Fruit fly (Drosophila melanogaster) whole organism, embryonic: Measurements from ENCODE around the gene cue.

Source experiments
- Aef1 ChIP-seq: fragments of 200-800 bp; sonication (Bioruptor generic); IDR thresholded peaks from 3 replicates; pipeline ENCODE4 v1.3.6; 2022; ENCODE audit warnings: missing biosample characterization, missing genetic modification characterization
- Atf6 ChIP-seq: fragments of 200-800 bp; sonication (Bioruptor generic); IDR thresholded peaks from 2 replicates; pipeline ENCODE4 v1.3.6; 2022; ENCODE audit warnings: missing biosample characterization, missing genetic modification characterization
- BtbVII ChIP-seq: fragments of 200-800 bp; sonication (Bioruptor generic); optimal IDR thresholded peaks from 3 replicates; lab custom pipeline; 2017; ENCODE audit warnings: missing biosample characterization, mild to moderate bottlenecking, missing genetic modification characterization
- CG11504 ChIP-seq: fragments of 200-800 bp; sonication (Bioruptor generic); optimal IDR thresholded peaks from 3 replicates; lab custom pipeline; 2019; ENCODE audit warnings: missing biosample characterization, mild to moderate bottlenecking, missing genetic modification characterization, moderate library complexity
- CG11696 ChIP-seq: fragments of 200-800 bp; sonication (Bioruptor generic); IDR thresholded peaks from 2 replicates; pipeline ENCODE4 v1.3.6; 2022; ENCODE audit warnings: missing biosample characterization, missing genetic modification characterization
- CG12071 ChIP-seq: fragments of 200-800 bp; sonication (Bioruptor generic); optimal IDR thresholded peaks from 3 replicates; lab custom pipeline; 2018; ENCODE audit warnings: missing biosample characterization, mild to moderate bottlenecking, missing genetic modification characterization
- CG1233 ChIP-seq: fragments of 200-800 bp; sonication (Bioruptor generic); optimal IDR thresholded peaks from 4 replicates; lab custom pipeline; 2018; ENCODE audit warnings: missing biosample characterization, mild to moderate bottlenecking, missing genetic modification characterization
- CG12744 ChIP-seq: fragments of 200-800 bp; sonication (Bioruptor generic); optimal IDR thresholded peaks from 2 replicates; lab custom pipeline; 2016; ENCODE audit warnings: missing biosample characterization, missing genetic modification characterization
- CG14860 ChIP-seq: fragments of 200-800 bp; sonication (Bioruptor generic); IDR thresholded peaks from 3 replicates; pipeline ENCODE4 v1.3.6; 2022; ENCODE audit warnings: missing biosample characterization, missing genetic modification characterization; ENCODE audit not compliant: partially characterized antibody
- CG16779 ChIP-seq: fragments of 200-800 bp; sonication (Bioruptor generic); IDR thresholded peaks from 2 replicates; pipeline ENCODE4 v1.3.6; 2022; ENCODE audit warnings: missing biosample characterization, missing genetic modification characterization
- CG16813 ChIP-seq: fragments of 200-800 bp; sonication (Bioruptor generic); IDR thresholded peaks from 3 replicates; pipeline ENCODE4 v1.3.6; 2022; ENCODE audit warnings: missing biosample characterization, missing genetic modification characterization; ENCODE audit not compliant: partially characterized antibody
- CG17912 ChIP-seq: fragments of 200-800 bp; sonication (Bioruptor generic); optimal IDR thresholded peaks from 2 replicates; lab custom pipeline; 2018; ENCODE audit warnings: missing biosample characterization, mild to moderate bottlenecking, missing genetic modification characterization
- CG18262 ChIP-seq: fragments of 200-800 bp; optimal IDR thresholded peaks from 3 replicates; lab custom pipeline; 2019; ENCODE audit warnings: missing biosample characterization, mild to moderate bottlenecking, missing genetic modification characterization, moderate library complexity
- CG1832 ChIP-seq: fragments of 200-800 bp; sonication (Bioruptor generic); optimal IDR thresholded peaks from 2 replicates; lab custom pipeline; 2017; ENCODE audit warnings: missing biosample characterization, mild to moderate bottlenecking, missing genetic modification characterization, inconsistent platforms
- CG2116 ChIP-seq: fragments of 200-800 bp; sonication (Bioruptor generic); optimal IDR thresholded peaks from 3 replicates; lab custom pipeline; 2018; ENCODE audit warnings: missing biosample characterization, mild to moderate bottlenecking, missing genetic modification characterization
- CG3163 ChIP-seq: fragments of 200-800 bp; sonication (Bioruptor generic); optimal IDR thresholded peaks from 3 replicates; lab custom pipeline; 2016; ENCODE audit warnings: missing biosample characterization, missing genetic modification characterization
- CG3281 ChIP-seq: fragments of 200-800 bp; sonication (Bioruptor generic); optimal IDR thresholded peaks from 3 replicates; lab custom pipeline; 2017; ENCODE audit warnings: missing biosample characterization, mild to moderate bottlenecking, missing genetic modification characterization
- CG3407 ChIP-seq: fragments of 200-800 bp; sonication (Bioruptor generic); optimal IDR thresholded peaks from 2 replicates; lab custom pipeline; 2018; ENCODE audit warnings: missing biosample characterization, mild to moderate bottlenecking, missing genetic modification characterization
- CG3847 ChIP-seq: fragments of 200-800 bp; sonication (Bioruptor generic); IDR thresholded peaks from 2 replicates; pipeline ENCODE4 v1.3.6; 2022; ENCODE audit warnings: missing biosample characterization, missing genetic modification characterization
- CG5245 ChIP-seq: fragments of 200-800 bp; sonication (Bioruptor generic); optimal IDR thresholded peaks from 3 replicates; lab custom pipeline; 2016; ENCODE audit warnings: missing biosample characterization, missing genetic modification characterization
- CG7357 ChIP-seq: fragments of 200-800 bp; sonication (Bioruptor generic); IDR thresholded peaks from 3 replicates; pipeline ENCODE4 v1.3.6; 2022; ENCODE audit warnings: missing biosample characterization, missing genetic modification characterization
- Dbx ChIP-seq: fragments of 200-800 bp; sonication (Bioruptor generic); IDR thresholded peaks from 3 replicates; pipeline ENCODE4 v1.3.6; 2022; ENCODE audit warnings: missing biosample characterization, missing genetic modification characterization
- Dp ChIP-seq: fragments of 200-800 bp; sonication (Bioruptor generic); optimal IDR thresholded peaks from 2 replicates; lab custom pipeline; 2018; ENCODE audit warnings: missing biosample characterization, mild to moderate bottlenecking, missing genetic modification characterization, moderate library complexity
- GATAe ChIP-seq: fragments of 200-800 bp; sonication (Bioruptor generic); conservative IDR thresholded peaks from 2 replicates; pipeline ENCODE4 v1.3.6; 2022; ENCODE audit warnings: missing biosample characterization, missing genetic modification characterization
- Gsc ChIP-seq: fragments of 200-800 bp; sonication (Bioruptor generic); IDR thresholded peaks from 2 replicates; pipeline ENCODE4 v1.3.6; 2022; ENCODE audit warnings: missing biosample characterization, missing genetic modification characterization
- Gug ChIP-seq: fragments of 200-800 bp; sonication (Bioruptor generic); IDR thresholded peaks from 4 replicates; pipeline ENCODE4 v1.3.6; 2022; ENCODE audit warnings: missing biosample characterization, missing genetic modification characterization
- HLH3B ChIP-seq: fragments of 200-800 bp; sonication (Bioruptor generic); IDR thresholded peaks from 2 replicates; pipeline ENCODE4 v1.3.6; 2022; ENCODE audit warnings: missing biosample characterization, missing genetic modification characterization
- HmgD ChIP-seq: fragments of 200-800 bp; sonication (Bioruptor generic); optimal IDR thresholded peaks from 3 replicates; lab custom pipeline; 2016; ENCODE audit warnings: missing biosample characterization, missing genetic modification characterization
- MESR4 ChIP-seq: fragments of 200-800 bp; sonication (Bioruptor generic); optimal IDR thresholded peaks from 2 replicates; lab custom pipeline; 2018; ENCODE audit warnings: missing biosample characterization, mild to moderate bottlenecking, missing genetic modification characterization, moderate library complexity
- MTF-1 ChIP-seq: fragments of 200-800 bp; sonication (Bioruptor generic); optimal IDR thresholded peaks from 2 replicates; lab custom pipeline; 2018; ENCODE audit warnings: missing biosample characterization, mild to moderate bottlenecking, missing genetic modification characterization, borderline replicate concordance
- NK7.1 ChIP-seq: fragments of 200-800 bp; sonication (Bioruptor generic); optimal IDR thresholded peaks from 3 replicates; lab custom pipeline; 2016; ENCODE audit warnings: missing biosample characterization, missing genetic modification characterization
- Oaz ChIP-seq: fragments of 200-800 bp; sonication (Bioruptor generic); IDR thresholded peaks from 2 replicates; pipeline ENCODE4 v1.3.6; 2022; ENCODE audit warnings: missing biosample characterization, missing genetic modification characterization
- Rx ChIP-seq: fragments of 200-800 bp; sonication (Bioruptor generic); IDR thresholded peaks from 2 replicates; pipeline ENCODE4 v1.3.6; 2022; ENCODE audit warnings: missing biosample characterization, missing genetic modification characterization
- Tbp ChIP-seq: fragments of >200 bp; optimal IDR thresholded peaks from 2 replicates; lab custom pipeline; 2018; ENCODE audit warnings: missing biosample characterization, missing genetic modification characterization
- al ChIP-seq: fragments of 200-800 bp; sonication (Bioruptor generic); IDR thresholded peaks from 2 replicates; pipeline ENCODE4 v1.3.6; 2022; ENCODE audit warnings: missing biosample characterization, missing genetic modification characterization
- amos ChIP-seq: fragments of 200-800 bp; sonication (Bioruptor generic); IDR thresholded peaks from 2 replicates; pipeline ENCODE4 v1.3.6; 2022; ENCODE audit warnings: missing biosample characterization, missing genetic modification characterization; ENCODE audit not compliant: partially characterized antibody
- ash1 ChIP-seq: fragments of 200-800 bp; sonication (Bioruptor generic); optimal IDR thresholded peaks from 2 replicates; lab custom pipeline; 2018; ENCODE audit warnings: missing biosample characterization, mild to moderate bottlenecking, missing genetic modification characterization
- disco-r ChIP-seq: fragments of 200-800 bp; sonication (Bioruptor generic); optimal IDR thresholded peaks from 2 replicates; lab custom pipeline; 2016; ENCODE audit warnings: missing biosample characterization, missing genetic modification characterization
- dysf ChIP-seq: fragments of 200-800 bp; sonication (Bioruptor generic); IDR thresholded peaks from 3 replicates; pipeline ENCODE4 v1.3.6; 2022; ENCODE audit warnings: missing biosample characterization, missing genetic modification characterization
- ftz-f1 ChIP-seq: fragments of 200-800 bp; sonication (Bioruptor generic); optimal IDR thresholded peaks from 2 replicates; lab custom pipeline; 2016; ENCODE audit warnings: missing biosample characterization, missing genetic modification characterization
- gcm2 ChIP-seq: fragments of 200-800 bp; sonication (Bioruptor generic); optimal IDR thresholded peaks from 2 replicates; lab custom pipeline; 2016; ENCODE audit warnings: missing biosample characterization, missing genetic modification characterization
- gsb ChIP-seq: fragments of 200-800 bp; sonication (Bioruptor generic); IDR thresholded peaks from 2 replicates; pipeline ENCODE4 v1.3.6; 2022; ENCODE audit warnings: missing biosample characterization, missing genetic modification characterization
- jigr1 ChIP-seq: fragments of 200-800 bp; sonication (Bioruptor generic); IDR thresholded peaks from 3 replicates; pipeline ENCODE4 v1.3.6; 2022; ENCODE audit warnings: missing biosample characterization, missing genetic modification characterization
- onecut ChIP-seq: fragments of 200-800 bp; sonication (Bioruptor generic); IDR thresholded peaks from 2 replicates; pipeline ENCODE4 v1.3.6; 2022; ENCODE audit warnings: missing biosample characterization, missing genetic modification characterization
- org-1 ChIP-seq: fragments of 200-800 bp; sonication (Bioruptor generic); optimal IDR thresholded peaks from 2 replicates; lab custom pipeline; 2017; ENCODE audit warnings: missing biosample characterization, missing genetic modification characterization
- ro ChIP-seq: fragments of 200-800 bp; sonication (Bioruptor generic); IDR thresholded peaks from 2 replicates; pipeline ENCODE4 v1.3.6; 2022; ENCODE audit warnings: missing biosample characterization, missing genetic modification characterization
- sob ChIP-seq: fragments of 200-800 bp; sonication (Bioruptor generic); IDR thresholded peaks from 2 replicates; pipeline ENCODE4 v1.3.6; 2022; ENCODE audit warnings: missing biosample characterization, missing genetic modification characterization
- sug ChIP-seq: fragments of 200-800 bp; optimal IDR thresholded peaks from 2 replicates; lab custom pipeline; 2019; ENCODE audit warnings: missing biosample characterization, mild to moderate bottlenecking, missing genetic modification characterization, moderate library complexity
- twi ChIP-seq: fragments of 200-800 bp; optimal IDR thresholded peaks from 2 replicates; lab custom pipeline; 2019; ENCODE audit warnings: missing biosample characterization, mild to moderate bottlenecking, missing genetic modification characterization, moderate library complexity
- wek ChIP-seq: fragments of 200-800 bp; sonication (Bioruptor generic); optimal IDR thresholded peaks from 3 replicates; lab custom pipeline; 2018; ENCODE audit warnings: missing biosample characterization, mild to moderate bottlenecking, missing genetic modification characterization, moderate library complexity
- zfh2 ChIP-seq: fragments of 200-800 bp; sonication (Bioruptor generic); optimal IDR thresholded peaks from 2 replicates; lab custom pipeline; 2016; ENCODE audit warnings: missing biosample characterization, missing genetic modification characterization

The cue gene

dm6 chr3L:1558178-1558788 is 41.2 kb upstream of the cue start, which contains the start of the genes Pex10 and CG12099 (continued):
- TF ChIP-seq CG7357 (GFP tag; lab: Robert Waterston, UW), result peak; percentile 80
- TF ChIP-seq gsb (GFP tag; lab: Robert Waterston, UW), result peak; percentile 72
- TF ChIP-seq CG11504 (tag; lab: Kevin White, UChicago), result no peak
- peak; percentile 91 for TF ChIP-seq Atf6 (GFP tag; lab: Robert Waterston, UW)
- TF ChIP-seq gcm2 (GFP tag; lab: Kevin White, UChicago), result no peak
- TF ChIP-seq CG18262 (tag; lab: Kevin White, UChicago), result peak; percentile 85
- peak; percentile 85 for TF ChIP-seq CG2116 (GFP tag; lab: Kevin White, UChicago)
- no peak for TF ChIP-seq Tbp
- peak; percentile 75 for TF ChIP-seq onecut
- TF ChIP-seq org-1 (GFP tag; lab: Kevin White, UChicago), result peak; percentile 66
- peak; percentile 46 for TF ChIP-seq CG17912 (GFP tag; lab: Kevin White, UChicago)
- TF ChIP-seq twi (tag; lab: Kevin White, UChicago), result peak; percentile 83
- TF ChIP-seq MESR4 (GFP tag; lab: Kevin White, UChicago), result peak; percentile 95
- TF ChIP-seq zfh2 (GFP tag; lab: Kevin White, UChicago), result peak; percentile 82
- peak; percentile 92 for TF ChIP-seq dysf (GFP tag; lab: Robert Waterston, UW)
- TF ChIP-seq MTF-1, result no peak
- TF ChIP-seq Gsc (GFP tag; lab: Robert Waterston, UW), result peak; percentile 68
- peak; percentile 91 for TF ChIP-seq Aef1
- TF ChIP-seq BtbVII (GFP tag; lab: Kevin White, UChicago), result peak; percentile 78
- TF ChIP-seq ftz-f1, result peak; percentile 15
- TF ChIP-seq Dbx, result peak; percentile 94
- TF ChIP-seq sug (tag; lab: Kevin White, UChicago), result peak; percentile 93
- peak; percentile 88 for TF ChIP-seq HLH3B
- TF ChIP-seq NK7.1 (GFP tag; lab: Kevin White, UChicago), result no peak
- no peak for TF ChIP-seq CG3407 (GFP tag; lab: Kevin White, UChicago)
- peak; percentile 89 for TF ChIP-seq amos
- peak; percentile 89 for TF ChIP-seq Gug (GFP tag; lab: Robert Waterston, UW)
- peak; percentile 96 for TF ChIP-seq CG14860
- peak; percentile 85 for TF ChIP-seq CG3281 (GFP tag; lab: Kevin White, UChicago)
- peak; percentile 75 for TF ChIP-seq Oaz (GFP tag; lab: Robert Waterston, UW)
- peak; percentile 91 for TF ChIP-seq GATAe (GFP tag; lab: Robert Waterston, UW)
- TF ChIP-seq ash1, result no peak
- TF ChIP-seq CG11696 (GFP tag; lab: Robert Waterston, UW), result 0 out of 2 replicates have a peak, but pooled peaks have one; percentile 37
- TF ChIP-seq CG5245 (GFP tag; lab: Kevin White, UChicago), result peak; percentile 56
- peak; percentile 83 for TF ChIP-seq Rx
- peak; percentile 93 for TF ChIP-seq al (GFP tag; lab: Robert Waterston, UW)
- TF ChIP-seq jigr1 (GFP tag; lab: Robert Waterston, UW), result peak; percentile 80
- no peak for TF ChIP-seq wek (GFP tag; lab: Kevin White, UChicago)
- TF ChIP-seq CG3163 (GFP tag; lab: Kevin White, UChicago), result peak; percentile 28
- TF ChIP-seq CG16813, result peak; percentile 97
- TF ChIP-seq disco-r (GFP tag; lab: Kevin White, UChicago), result peak; percentile 13
- peak; percentile 83 for TF ChIP-seq CG16779
- TF ChIP-seq CG12744 (GFP tag; lab: Kevin White, UChicago), result peak; percentile 28
- TF ChIP-seq CG1233, result peak; percentile 75
- peak; percentile 95 for TF ChIP-seq sob
- no peak for TF ChIP-seq HmgD (GFP tag; lab: Kevin White, UChicago)
- peak; percentile 97 for TF ChIP-seq CG3847 (GFP tag; lab: Robert Waterston, UW)
- TF ChIP-seq CG12071 (GFP tag; lab: Kevin White, UChicago), result peak; percentile 10
- peak; percentile 33 for TF ChIP-seq Dp
- TF ChIP-seq CG1832 (GFP tag; lab: Kevin White, UChicago), result no peak
- peak; percentile 51 for TF ChIP-seq ro (GFP tag; lab: Robert Waterston, UW)
